Worm (Caenorhabditis elegans) whole organism, young adult: ENCODE results near the gene srbc-56.
"Not testable (repeated sequence)": the region's sequence is repeated elsewhere in the genome, so short reads cannot be mapped to it uniquely, and the experiment has no call there.

Experiments
- B0035.1 ChIP-seq: sonication (generic microtip); optimal IDR thresholded peaks from 2 replicates; lab custom pipeline; 2016; ENCODE audit warnings: missing genetic modification characterization, mild to moderate bottlenecking, missing compliant biosample characterization, missing genotype, missing genetic modification reagents
- B0261.1 ChIP-seq: sonication (generic microtip); optimal IDR thresholded peaks from 2 replicates; lab custom pipeline; 2016; ENCODE audit warnings: mild to moderate bottlenecking, missing genetic modification characterization, moderate library complexity, missing compliant biosample characterization
- F10E7.11 ChIP-seq: sonication (generic microtip); optimal IDR thresholded peaks from 2 replicates; lab custom pipeline; 2017; ENCODE audit warnings: mild to moderate bottlenecking, missing genetic modification characterization, moderate library complexity, missing compliant biosample characterization
- K12H6.12 ChIP-seq: fragments of 200-800 bp; sonication (Bioruptor generic); optimal IDR thresholded peaks from 2 replicates; lab custom pipeline; 2018; ENCODE audit warnings: mild to moderate bottlenecking, missing genetic modification characterization, missing compliant biosample characterization
- Y53G8AR.9 ChIP-seq: fragments of 200-800 bp; sonication (Bioruptor generic); conservative IDR thresholded peaks from 2 replicates; pipeline ENCODE4 v1.3.6; 2022; ENCODE audit warnings: missing genetic modification reagents, missing genetic modification characterization, missing compliant biosample characterization
- ZK185.1 ChIP-seq: sonication (generic microtip); optimal IDR thresholded peaks from 2 replicates; lab custom pipeline; 2016; ENCODE audit warnings: mild to moderate bottlenecking, missing genetic modification characterization, missing compliant biosample characterization; ENCODE audit not compliant: poor library complexity, severe bottlenecking
- akir-1 ChIP-seq: fragments of 200-800 bp; sonication (Bioruptor generic); optimal IDR thresholded peaks from 2 replicates; lab custom pipeline; 2018; ENCODE audit warnings: mild to moderate bottlenecking, missing genetic modification characterization, moderate library complexity, missing compliant biosample characterization
- ama-1 ChIP-seq, 3 experiments: fragments of 150-350 bp in 1 of 3; sonication (generic microtip) in 2 of 3; optimal IDR thresholded peaks; 2 replicates each; lab custom pipeline; 2014 to 2018; ENCODE audit warnings: missing biosample characterization in 2 of 3, missing genetic modification characterization in 2 of 3, missing genetic modification reagents in 2 of 3
- attf-5 ChIP-seq: fragments of 200-800 bp; sonication (Bioruptor generic); optimal IDR thresholded peaks from 2 replicates; lab custom pipeline; 2018; ENCODE audit warnings: mild to moderate bottlenecking, missing genetic modification characterization, missing compliant biosample characterization
- bed-2 ChIP-seq: fragments of 200-800 bp; sonication (Bioruptor generic); IDR thresholded peaks from 2 replicates; pipeline ENCODE4 v1.3.6; 2022; ENCODE audit warnings: missing genetic modification reagents, missing genetic modification characterization, missing compliant biosample characterization
- ceh-79 ChIP-seq: sonication (generic microtip); optimal IDR thresholded peaks from 2 replicates; lab custom pipeline; 2017; ENCODE audit warnings: mild to moderate bottlenecking, missing genetic modification characterization, missing compliant biosample characterization
- ceh-91 ChIP-seq: fragments of 200-800 bp; sonication (Bioruptor generic); IDR thresholded peaks from 2 replicates; pipeline ENCODE4 v1.3.6; 2022; ENCODE audit warnings: missing genetic modification reagents, missing genetic modification characterization, missing compliant biosample characterization
- dpl-1 ChIP-seq: fragments of 150-350 bp; optimal IDR thresholded peaks from 2 replicates; lab custom pipeline; 2014; ENCODE audit warnings: missing biosample characterization, missing genetic modification reagents, missing genetic modification characterization
- efl-1 ChIP-seq: fragments of 150-350 bp; optimal IDR thresholded peaks from 2 replicates; lab custom pipeline; 2014; ENCODE audit warnings: missing biosample characterization, missing genetic modification reagents, missing genetic modification characterization
- egl-18 ChIP-seq: fragments of 200-800 bp; sonication (Bioruptor generic); IDR thresholded peaks from 2 replicates; pipeline ENCODE4 v1.3.6; 2022; ENCODE audit warnings: missing genetic modification reagents, missing genetic modification characterization, missing compliant biosample characterization
- egl-44 ChIP-seq: fragments of 200-800 bp; sonication (Bioruptor generic); IDR thresholded peaks from 2 replicates; pipeline ENCODE4 v1.3.6; 2022; ENCODE audit warnings: missing genetic modification reagents, missing genetic modification characterization, missing compliant biosample characterization
- hmg-20 ChIP-seq: fragments of 200-800 bp; sonication (Bioruptor generic); IDR thresholded peaks from 2 replicates; pipeline ENCODE4 v1.3.6; 2022; ENCODE audit warnings: missing genetic modification reagents, missing genetic modification characterization, missing compliant biosample characterization
- let-526 ChIP-seq: fragments of 200-800 bp; sonication (Bioruptor generic); IDR thresholded peaks from 2 replicates; pipeline ENCODE4 v1.3.6; 2022; ENCODE audit warnings: missing genetic modification reagents, missing genetic modification characterization, missing compliant biosample characterization
- let-607 ChIP-seq, 2 experiments: fragments of 200-800 bp in 1 of 2; sonication (Bioruptor generic) in 1 of 2; sonication (generic microtip) in 1 of 2; optimal IDR thresholded peaks; 2 replicates each; lab custom pipeline; 2016 to 2018; ENCODE audit warnings: mild to moderate bottlenecking in 2 of 2, missing compliant biosample characterization in 2 of 2, missing genetic modification characterization in 2 of 2, moderate library complexity in 2 of 2, missing genotype in 1 of 2
- lin-35 ChIP-seq, 3 experiments: fragments of 150-350 bp in 2 of 3; sonication (generic microtip) in 1 of 3; optimal IDR thresholded peaks; 2 replicates each; lab custom pipeline; 2014 to 2018; ENCODE audit warnings: missing biosample characterization in 3 of 3, missing genetic modification characterization in 3 of 3, missing genetic modification reagents in 3 of 3
- lir-1 ChIP-seq: fragments of 200-800 bp; sonication (Bioruptor generic); conservative IDR thresholded peaks from 2 replicates; pipeline ENCODE4 v1.3.6; 2022; ENCODE audit warnings: missing genetic modification reagents, missing genetic modification characterization, missing compliant biosample characterization
- madf-8 ChIP-seq: fragments of 200-800 bp; sonication (Bioruptor generic); conservative IDR thresholded peaks from 2 replicates; pipeline ENCODE4 v1.3.6; 2022; ENCODE audit warnings: missing genetic modification reagents, missing genetic modification characterization, missing compliant biosample characterization
- nhr-179 ChIP-seq: sonication (generic microtip); optimal IDR thresholded peaks from 2 replicates; lab custom pipeline; 2016; ENCODE audit warnings: mild to moderate bottlenecking, missing genetic modification characterization, missing compliant biosample characterization
- pbrm-1 ChIP-seq: fragments of 200-800 bp; sonication (Bioruptor generic); IDR thresholded peaks from 2 replicates; pipeline ENCODE4 v1.3.6; 2022; ENCODE audit warnings: missing genetic modification reagents, missing genetic modification characterization, missing compliant biosample characterization
- repo-1 ChIP-seq: sonication (generic microtip); optimal IDR thresholded peaks from 2 replicates; lab custom pipeline; 2017; ENCODE audit warnings: mild to moderate bottlenecking, missing genetic modification characterization, missing compliant biosample characterization
- sdz-38 ChIP-seq: sonication (generic microtip); optimal IDR thresholded peaks from 2 replicates; lab custom pipeline; 2016; ENCODE audit warnings: missing genotype, missing genetic modification characterization, missing compliant biosample characterization
- tbx-9 ChIP-seq: sonication (generic microtip); optimal IDR thresholded peaks from 2 replicates; lab custom pipeline; 2016; ENCODE audit warnings: borderline replicate concordance, missing genetic modification characterization, inconsistent platforms, missing compliant biosample characterization
- xnd-1 ChIP-seq: sonication (generic microtip); optimal IDR thresholded peaks from 2 replicates; lab custom pipeline; 2016; ENCODE audit warnings: missing genotype, missing genetic modification reagents, missing genetic modification characterization, missing compliant biosample characterization
- ztf-18 ChIP-seq: sonication (generic microtip); optimal IDR thresholded peaks from 2 replicates; lab custom pipeline; 2016; ENCODE audit warnings: missing genotype, mild to moderate bottlenecking, missing genetic modification characterization, missing compliant biosample characterization
- ztf-25 ChIP-seq: fragments of 200-800 bp; sonication (Bioruptor generic); IDR thresholded peaks from 2 replicates; pipeline ENCODE4 v1.3.6; 2022; ENCODE audit warnings: missing genetic modification reagents, missing genetic modification characterization, missing compliant biosample characterization
- ztf-3 ChIP-seq: fragments of 200-800 bp; sonication (Bioruptor generic); optimal IDR thresholded peaks from 2 replicates; lab custom pipeline; 2018; ENCODE audit warnings: mild to moderate bottlenecking, missing genetic modification characterization, missing compliant biosample characterization
- ztf-6 ChIP-seq: fragments of 200-800 bp; sonication (Bioruptor generic); IDR thresholded peaks from 2 replicates; pipeline ENCODE4 v1.3.6; 2022; ENCODE audit warnings: missing genetic modification reagents, missing genetic modification characterization, missing compliant biosample characterization

The srbc-56 gene

DNA sequence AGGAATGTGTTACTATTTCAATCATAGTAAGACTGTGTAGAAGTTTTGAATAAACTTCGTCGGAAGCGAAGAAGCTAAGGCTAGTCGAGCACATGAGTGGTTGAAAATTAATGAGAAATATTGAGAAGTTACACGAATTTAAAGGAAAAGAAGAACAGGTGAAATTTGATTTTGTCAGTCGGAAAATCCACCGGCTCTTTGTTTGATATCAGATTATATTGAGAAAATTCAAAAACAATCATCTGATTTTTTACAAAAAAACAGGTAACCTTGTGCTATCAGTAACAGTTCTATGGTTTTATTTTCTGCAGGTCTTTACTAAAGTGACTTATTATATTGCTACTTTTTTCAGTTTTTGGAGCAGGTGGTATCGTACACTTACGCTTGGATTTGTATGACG is 26.8 kb upstream of the srbc-56 start, which contains the start of gene srh-148:
TSS of gene srh-148 (minus strand) at position 101 of the 400 bp plus-strand sequence.
- no peak for TF ChIP-seq sdz-38 (tag; lab: Kevin White, UChicago)
- TF ChIP-seq xnd-1 (tag; lab: Kevin White, UChicago) = no peak
- TF ChIP-seq repo-1 (tag; lab: Kevin White, UChicago) = no peak
- TF ChIP-seq nhr-179 = no peak
- no peak for TF ChIP-seq K12H6.12
- TF ChIP-seq ztf-6 (GFP tag; lab: Robert Waterston, UW) = no peak

DNA sequence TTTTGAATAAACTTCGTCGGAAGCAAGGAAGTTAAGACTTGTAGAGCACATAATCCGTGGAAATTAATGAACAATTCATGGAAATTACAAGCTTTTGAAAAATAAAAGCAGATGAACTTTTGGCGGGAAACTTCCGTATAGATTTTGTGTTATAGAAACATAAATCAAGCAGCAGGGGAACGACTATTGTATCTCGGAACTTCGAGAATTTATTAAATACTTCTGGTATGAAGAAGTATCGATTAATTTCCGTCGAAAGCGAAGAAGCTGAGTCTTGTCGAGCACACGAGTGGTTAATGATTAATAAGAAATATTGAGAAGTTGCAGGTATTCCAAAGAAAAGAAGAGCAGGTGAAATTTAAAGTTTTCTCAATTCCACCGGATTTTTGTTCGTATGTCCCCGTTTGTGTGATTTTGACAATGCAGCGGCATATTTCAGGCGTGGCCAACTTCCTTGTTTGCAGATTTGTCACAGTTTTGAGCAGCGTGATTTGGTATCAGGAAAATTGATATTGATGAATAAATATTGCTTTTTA is 18.9 kb upstream of the srbc-56 start, which contains the start of gene srh-147:
TSS of gene srh-147 (minus strand) at position 51 of the 536 bp plus-strand sequence.
- not testable (repeated sequence) for TF ChIP-seq madf-8; ztf-18 (tag; lab: Kevin White, UChicago); ceh-79 (tag; lab: Kevin White, UChicago)
- TF ChIP-seq, all 124 proteins: peak for 0; not testable (repeated sequence) for 124

DNA sequence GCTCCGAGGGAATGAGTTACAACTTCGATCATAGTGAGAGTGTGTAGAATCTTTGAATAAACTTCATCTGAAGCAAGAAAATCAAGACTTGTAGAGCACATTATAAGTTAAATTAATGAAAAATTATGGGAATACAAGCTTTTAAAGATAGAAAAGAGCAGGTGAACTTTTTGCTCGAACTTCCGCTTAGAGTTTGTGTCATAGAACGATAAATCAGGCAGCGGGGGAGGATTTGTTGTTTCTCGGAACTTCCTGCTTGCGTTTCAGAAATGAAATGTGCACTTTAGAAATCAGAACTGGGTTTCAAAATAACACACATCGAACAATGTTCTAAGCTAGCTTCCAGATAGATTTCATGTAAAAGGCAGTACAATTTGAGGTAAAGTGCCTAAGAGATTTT is 9.6 kb upstream of the srbc-56 start, which contains the start of gene srh-149:
TSS of gene srh-149 (minus strand) at position 101 of the 400 bp plus-strand sequence.
- TF ChIP-seq ZK185.1 (tag; lab: Kevin White, UChicago) (no peak), egl-44 (no peak), lir-1 (GFP tag; lab: Robert Waterston, UW) (no peak), attf-5 (no peak), efl-1 (no peak), ztf-3 (GFP tag; lab: Kevin White, UChicago) (no peak), ztf-6 (GFP tag; lab: Robert Waterston, UW) (no peak)

DNA sequence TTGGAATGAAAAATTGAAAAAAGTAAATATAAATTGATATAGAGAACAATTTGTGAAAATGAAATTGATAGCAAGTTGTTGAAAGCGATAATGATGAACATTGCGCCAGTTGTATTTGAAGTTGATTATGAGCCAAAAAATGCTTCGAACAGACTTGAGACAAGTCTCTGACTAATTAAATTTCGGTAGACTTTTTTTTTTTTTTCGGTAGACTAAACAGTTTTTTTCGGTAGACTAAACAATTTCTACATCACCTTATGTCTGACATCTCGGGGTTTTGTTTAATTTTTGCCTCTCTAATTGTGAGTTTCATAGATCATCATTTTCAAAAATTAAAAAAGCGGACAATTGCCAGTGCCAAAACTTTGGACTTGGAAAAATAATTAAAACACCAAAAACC is 2.1 kb upstream of the srbc-56 start, which contains the start of gene srbc-54:
TSS of gene srbc-54 (minus strand) at position 101 of the 400 bp plus-strand sequence.
- TF ChIP-seq ceh-91 (GFP tag; lab: Robert Waterston, UW) (no peak), bed-2 (GFP tag; lab: Robert Waterston, UW) (no peak), B0035.1 (tag; lab: Kevin White, UChicago) (no peak)

DNA sequence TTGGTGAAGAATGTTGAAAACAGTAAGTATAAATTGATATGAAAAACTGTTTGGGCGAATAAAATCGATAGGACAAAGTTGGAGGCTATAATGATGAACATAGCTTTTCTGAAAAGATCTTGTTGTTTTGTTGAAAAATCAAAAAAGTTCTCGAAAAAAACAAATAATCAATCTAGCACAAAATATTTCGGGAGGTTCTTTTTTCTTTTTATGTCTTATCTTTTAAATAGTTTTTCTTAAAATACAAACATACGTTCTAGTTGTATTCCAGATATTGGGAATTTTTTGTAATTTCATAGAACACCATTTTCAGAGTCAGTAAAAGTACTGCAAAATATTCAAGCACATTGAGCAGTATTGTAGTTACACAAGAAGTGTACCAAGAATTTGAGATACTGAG is 1.6 kb downstream of the srbc-56 start, which contains the start of gene srbc-55:
TSS of gene srbc-55 (minus strand) at position 101 of the 400 bp plus-strand sequence.
- TF ChIP-seq dpl-1 (GFP tag; lab: Kevin White, UChicago) = no peak
- TF ChIP-seq let-607 (tag; optimal IDR thresholded peaks at IDR 0.05; lab: Kevin White, UChicago) = no peak
- no peak for TF ChIP-seq ztf-25
- TF ChIP-seq egl-18 (GFP tag; lab: Robert Waterston, UW) = no peak

DNA sequence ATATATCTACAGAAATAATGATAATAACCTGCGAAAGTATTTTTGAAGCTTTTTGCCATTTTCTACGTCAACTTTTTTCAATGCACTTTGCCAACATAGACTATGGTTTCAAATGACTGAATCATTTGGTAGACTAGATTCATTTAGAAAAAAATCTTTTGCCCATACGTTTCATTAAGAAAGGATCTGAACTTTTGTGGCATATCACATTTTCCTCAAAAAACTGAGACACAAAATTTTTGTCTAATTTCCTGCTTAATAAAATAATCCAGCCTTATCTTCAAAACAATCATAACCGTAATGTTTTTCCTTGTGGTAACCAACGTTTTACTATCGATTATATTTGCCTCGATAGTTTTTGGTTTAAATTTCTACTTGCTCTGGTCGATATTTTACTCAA is 5.4 kb downstream of the srbc-56 start, which contains the start of gene srbc-51:
TSS of gene srbc-51 (plus strand) at position 301 of the 400 bp plus-strand sequence.
- TF ChIP-seq B0261.1 (tag; lab: Kevin White, UChicago) (no peak), Y53G8AR.9 (GFP tag; lab: Robert Waterston, UW) (no peak), ama-1 (optimal IDR thresholded peaks at IDR 0.05; lab: Kevin White, UChicago) (no peak), ama-1 (GFP tag; optimal IDR thresholded peaks at IDR 0.05; lab: Kevin White, UChicago) (no peak), let-607 (tag; optimal IDR thresholded peaks at IDR 0.05; lab: Kevin White, UChicago) (no peak), let-526 (GFP tag; lab: Robert Waterston, UW) (no peak), F10E7.11 (tag; lab: Kevin White, UChicago) (no peak), hmg-20 (GFP tag; lab: Robert Waterston, UW) (no peak), tbx-9 (tag; lab: Kevin White, UChicago) (no peak), pbrm-1 (GFP tag; lab: Robert Waterston, UW) (no peak), lin-35 (GFP tag; optimal IDR thresholded peaks at IDR 0.05; lab: Kevin White, UChicago) (no peak), akir-1 (GFP tag; lab: Kevin White, UChicago) (no peak)
